Worm (Caenorhabditis elegans) whole organism, midembryonic: Measurements from ENCODE around the gene W08A12.3.

Source experiments
- T22C8.4 ChIP-seq: fragments of 200-800 bp; sonication (Bioruptor generic); IDR thresholded peaks from 2 replicates; pipeline ENCODE4 v1.3.6; 2022; ENCODE audit warnings: missing genetic modification characterization, missing compliant biosample characterization
- cog-1 ChIP-seq: sonication (generic microtip); optimal IDR thresholded peaks from 2 replicates; lab custom pipeline; 2016; ENCODE audit warnings: missing genetic modification characterization, missing compliant biosample characterization
- flt-1 ChIP-seq: fragments of 200-800 bp; sonication (Bioruptor generic); IDR thresholded peaks from 2 replicates; pipeline ENCODE4 v1.3.6; 2022; ENCODE audit warnings: missing genetic modification characterization, missing compliant biosample characterization
- klf-2 ChIP-seq: fragments of 200-800 bp; sonication (Bioruptor generic); conservative IDR thresholded peaks from 2 replicates; pipeline ENCODE4 v1.3.6; 2022; ENCODE audit warnings: missing genetic modification reagents, missing genetic modification characterization, missing compliant biosample characterization
- med-1 ChIP-seq: sonication (generic microtip); optimal IDR thresholded peaks from 2 replicates; lab custom pipeline; 2017; ENCODE audit warnings: missing genetic modification characterization, mild to moderate bottlenecking, missing compliant biosample characterization, antibody characterized with exemption, missing genetic modification reagents; ENCODE audit not compliant: insufficient read depth
- ref-1 ChIP-seq: fragments of 200-800 bp; sonication (Bioruptor generic); conservative IDR thresholded peaks from 2 replicates; pipeline ENCODE4 v1.3.6; 2022; ENCODE audit warnings: missing genetic modification reagents, missing genetic modification characterization, missing compliant biosample characterization
- tab-1 ChIP-seq: fragments of 200-800 bp; sonication (Bioruptor generic); IDR thresholded peaks from 2 replicates; pipeline ENCODE4 v1.3.6; 2022; ENCODE audit warnings: missing genetic modification characterization, missing compliant biosample characterization
- ztf-23 ChIP-seq: fragments of 200-800 bp; sonication (Bioruptor generic); IDR thresholded peaks from 2 replicates; pipeline ENCODE4 v1.3.6; 2022; ENCODE audit warnings: missing genetic modification reagents, missing genetic modification characterization, missing compliant biosample characterization
- ztf-29 ChIP-seq: fragments of 200-800 bp; sonication (Bioruptor generic); IDR thresholded peaks from 2 replicates; pipeline ENCODE4 v1.3.6; 2022; ENCODE audit warnings: missing genetic modification reagents, missing genetic modification characterization, missing compliant biosample characterization

- TF ChIP-seq ref-1 (GFP tag; lab: Robert Waterston, UW) (no peak), flt-1 (GFP tag; lab: Robert Waterston, UW) (no peak), med-1 (GFP tag; lab: Kevin White, UChicago) (no peak), T22C8.4 (no peak), ztf-29 (GFP tag; lab: Robert Waterston, UW) (no peak), tab-1 (GFP tag; lab: Robert Waterston, UW) (no peak), cog-1 (tag; lab: Kevin White, UChicago) (no peak), ztf-23 (GFP tag; lab: Robert Waterston, UW) (no peak), klf-2 (no peak)
Measured at ce11 chrV:3712192-3712591, 29.5 kb downstream of the W08A12.3 start.
